Fruit fly (Drosophila melanogaster) whole organism, prepupa: ENCODE measurements around the gene CG32219.

Source experiments
- CG15336 ChIP-seq: fragments of 200-800 bp; sonication (Bioruptor generic); IDR thresholded peaks from 2 replicates; pipeline ENCODE4 v1.3.6; 2022; ENCODE audit warnings: missing biosample characterization, missing genetic modification characterization
- CG1621 ChIP-seq: fragments of 200-800 bp; sonication (Bioruptor generic); optimal IDR thresholded peaks from 3 replicates; lab custom pipeline; 2018; ENCODE audit warnings: missing biosample characterization, mild to moderate bottlenecking, missing genetic modification characterization
- Eip93F ChIP-seq: fragments of 200-800 bp; sonication (Bioruptor generic); optimal IDR thresholded peaks from 2 replicates; lab custom pipeline; 2016; ENCODE audit warnings: missing biosample characterization, mild to moderate bottlenecking, missing genetic modification characterization
- Ets96B ChIP-seq: fragments of 200-800 bp; optimal IDR thresholded peaks from 2 replicates; lab custom pipeline; 2019; ENCODE audit warnings: missing biosample characterization, mild to moderate bottlenecking, missing genetic modification characterization, moderate library complexity
- Hr39 ChIP-seq: fragments of 200-800 bp; sonication (Bioruptor generic); optimal IDR thresholded peaks from 2 replicates; lab custom pipeline; 2016; ENCODE audit warnings: missing biosample characterization, missing genetic modification characterization
- Lpt ChIP-seq: fragments of 200-800 bp; sonication (Bioruptor generic); optimal IDR thresholded peaks from 3 replicates; lab custom pipeline; 2016; ENCODE audit warnings: missing biosample characterization, missing genetic modification characterization
- achi ChIP-seq: fragments of 200-800 bp; sonication (Bioruptor generic); optimal IDR thresholded peaks from 3 replicates; lab custom pipeline; 2016; ENCODE audit warnings: missing biosample characterization, missing genetic modification characterization
- eg ChIP-seq: fragments of 200-800 bp; sonication (Bioruptor generic); IDR thresholded peaks from 3 replicates; pipeline ENCODE4 v1.3.6; 2022; ENCODE audit warnings: missing biosample characterization, missing genetic modification characterization

- TF ChIP-seq Lpt (GFP tag; lab: Kevin White, UChicago): no peak
- TF ChIP-seq CG15336: no peak
- TF ChIP-seq CG1621: no peak
- TF ChIP-seq achi (GFP tag; lab: Kevin White, UChicago): no peak
- no peak for TF ChIP-seq Eip93F
- TF ChIP-seq eg: no peak
- TF ChIP-seq Ets96B (tag; lab: Kevin White, UChicago): no peak
- TF ChIP-seq Hr39 (GFP tag; lab: Kevin White, UChicago): no peak
Observed at dm6 chr3L:19953612-19954011, 2.7 kb upstream of the CG32219 start, which contains the start of gene CG42655.
